Fruit fly (Drosophila melanogaster): Measurements from ENCODE around the gene CG18788.

Gene CG18788

dm6 chr2L:12030552-12031131 lies 3.3 kb upstream of the CG18788 start:
- TF ChIP-seq Hr83 (GFP tag; optimal IDR thresholded peaks at IDR 0.05; ENCODE audit: poor library complexity, severe bottlenecking) (no peak), Rel (GFP tag; optimal IDR thresholded peaks at IDR 0.05) (no peak), Rel (tag; optimal IDR thresholded peaks at IDR 0.05) (peak; percentile 7), sv (GFP tag; optimal IDR thresholded peaks at IDR 0.05) (no peak), h (GFP tag; optimal IDR thresholded peaks at IDR 0.05) (peak; percentile 89), HLH106 (tag; optimal IDR thresholded peaks at IDR 0.05) (no peak), Dif (GFP tag; optimal IDR thresholded peaks at IDR 0.05; ENCODE audit: partially characterized antibody) (no peak), GATAd (GFP tag; optimal IDR thresholded peaks at IDR 0.05) (no peak), OdsH (GFP tag; optimal IDR thresholded peaks at IDR 0.05) (no peak), br (GFP tag; optimal IDR thresholded peaks at IDR 0.05) (peak; percentile 15), Mio (GFP tag; optimal IDR thresholded peaks at IDR 0.05) (no peak), CrebA (GFP tag; optimal IDR thresholded peaks at IDR 0.05; ENCODE audit: borderline replicate concordance) (no peak), foxo (GFP tag; optimal IDR thresholded peaks at IDR 0.05) (no peak), CG9705 (GFP tag; optimal IDR thresholded peaks at IDR 0.05) (no peak), Jra (GFP tag; optimal IDR thresholded peaks at IDR 0.05) (no peak), Vsx2 (GFP tag; optimal IDR thresholded peaks at IDR 0.05; ENCODE audit: partially characterized antibody) (no peak), sage (GFP tag; optimal IDR thresholded peaks at IDR 0.05) (no peak)

- TF ChIP-seq usp (GFP tag; optimal IDR thresholded peaks at IDR 0.05) = no peak
Observed at dm6 chr2L:12038177-12038581, 4.2 kb downstream of the CG18788 start, which contains the start of gene Tom70. Gene Tom70 (minus strand): TSS chr2L:12038511.

dm6 chr2L:12040510-12040909 lies 6.5 kb downstream of the CG18788 start, which contains the start of gene CG6766:
Gene CG6766 (minus strand): TSS chr2L:12040689.
- TF ChIP-seq Dif (GFP tag; optimal IDR thresholded peaks at IDR 0.05; ENCODE audit: partially characterized antibody) (no peak), Myc (optimal IDR thresholded peaks at IDR 0.05) (peak; percentile 87)

dm6 chr2L:12044613-12045350 lies 10.8 kb downstream of the CG18788 start, which contains the start of gene CG6785:
Gene CG6785 (minus strand): TSS chr2L:12045200.
- TF ChIP-seq ey (GFP tag; optimal IDR thresholded peaks at IDR 0.05) (peak; percentile 76), Sp1 (GFP tag; optimal IDR thresholded peaks at IDR 0.05) (peak; percentile 86), HLH106 (tag; optimal IDR thresholded peaks at IDR 0.05) (peak; percentile 69), foxo (GFP tag; optimal IDR thresholded peaks at IDR 0.05) (peak; percentile 66 to 84), OdsH (GFP tag; optimal IDR thresholded peaks at IDR 0.05) (peak; percentile 90), Mio (GFP tag; optimal IDR thresholded peaks at IDR 0.05) (peak; percentile 33), GATAd (GFP tag; optimal IDR thresholded peaks at IDR 0.05) (no peak), dl (GFP tag; optimal IDR thresholded peaks at IDR 0.05; ENCODE audit: insufficient read depth in 1 of 2, partially characterized antibody in 2 of 2) (peak in 1 of 2 experiments; percentile 9), pan (optimal IDR thresholded peaks at IDR 0.05) (no peak), dsf (GFP tag; optimal IDR thresholded peaks at IDR 0.05; ENCODE audit: borderline replicate concordance) (peak; percentile 2), sage (GFP tag; optimal IDR thresholded peaks at IDR 0.05) (peak; percentile 67), brk (GFP tag; optimal IDR thresholded peaks at IDR 0.05) (peak; percentile 83), Hr83 (GFP tag; optimal IDR thresholded peaks at IDR 0.05; ENCODE audit: poor library complexity, severe bottlenecking) (peak; percentile 94), tai (GFP tag; optimal IDR thresholded peaks at IDR 0.05) (no peak), psq (GFP tag; optimal IDR thresholded peaks at IDR 0.05) (peak; percentile 60), Abd-B (GFP tag; optimal IDR thresholded peaks at IDR 0.05) (no peak), N (GFP tag; optimal IDR thresholded peaks at IDR 0.05) (no peak), sv (GFP tag; optimal IDR thresholded peaks at IDR 0.05) (peak; percentile 64), h (GFP tag; optimal IDR thresholded peaks at IDR 0.05) (peak; percentile 91), dmrt93B (GFP tag; optimal IDR thresholded peaks at IDR 0.05) (peak; percentile 5), CrebA (GFP tag; optimal IDR thresholded peaks at IDR 0.05; ENCODE audit: borderline replicate concordance) (no peak), Vsx2 (GFP tag; optimal IDR thresholded peaks at IDR 0.05; ENCODE audit: partially characterized antibody) (no peak), Dif (GFP tag; optimal IDR thresholded peaks at IDR 0.05; ENCODE audit: partially characterized antibody) (peak; percentile 71), Jra (GFP tag; optimal IDR thresholded peaks at IDR 0.05) (peak; percentile 74), CG32264 (GFP tag; optimal IDR thresholded peaks at IDR 0.05) (peak; percentile 72), Myc (optimal IDR thresholded peaks at IDR 0.05) (no peak), CG9705 (GFP tag; optimal IDR thresholded peaks at IDR 0.05) (peak; percentile 54), br (GFP tag; optimal IDR thresholded peaks at IDR 0.05) (peak; percentile 84), lola (GFP tag; optimal IDR thresholded peaks at IDR 0.05) (no peak), Hr78 (GFP tag; optimal IDR thresholded peaks at IDR 0.05) (no peak), Rel (GFP tag; optimal IDR thresholded peaks at IDR 0.05) (peak; percentile 33), Rel (tag; optimal IDR thresholded peaks at IDR 0.05) (peak; percentile 73), rgr (GFP tag; optimal IDR thresholded peaks at IDR 0.05) (peak; percentile 92), usp (GFP tag; optimal IDR thresholded peaks at IDR 0.05) (no peak), woc (GFP tag; optimal IDR thresholded peaks at IDR 0.05) (peak; percentile 49), Hnf4 (GFP tag; optimal IDR thresholded peaks at IDR 0.05) (peak; percentile 85), Dfd (GFP tag; optimal IDR thresholded peaks at IDR 0.05) (no peak), fru (GFP tag; optimal IDR thresholded peaks at IDR 0.05) (peak; percentile 84), jim (GFP tag; optimal IDR thresholded peaks at IDR 0.05) (peak; percentile 71)

All from whole organism, wandering third instar larva.